Fruit fly (Drosophila melanogaster) whole organism, embryonic: ENCODE data around the gene CG32036.

Experiments
- Abd-B ChIP-seq: fragments of 200-800 bp; sonication (Bioruptor generic); optimal IDR thresholded peaks from 2 replicates; lab custom pipeline; 2018; ENCODE audit warnings: missing biosample characterization, mild to moderate bottlenecking, missing genetic modification characterization, moderate library complexity
- Aef1 ChIP-seq: fragments of 200-800 bp; sonication (Bioruptor generic); IDR thresholded peaks from 3 replicates; pipeline ENCODE4 v1.3.6; 2022; ENCODE audit warnings: missing biosample characterization, missing genetic modification characterization
- Awh ChIP-seq: fragments of 200-800 bp; sonication (Bioruptor generic); IDR thresholded peaks from 2 replicates; pipeline ENCODE4, ENCODE4 v1.3.6; 2022; ENCODE audit warnings: missing biosample characterization, missing genetic modification characterization
- Bgb ChIP-seq: fragments of 200-800 bp; sonication (Bioruptor generic); IDR thresholded peaks from 2 replicates; pipeline ENCODE4 v1.3.6; 2022; ENCODE audit warnings: missing biosample characterization, missing genetic modification characterization; ENCODE audit not compliant: partially characterized antibody
- BtbVII ChIP-seq: fragments of 200-800 bp; sonication (Bioruptor generic); optimal IDR thresholded peaks from 3 replicates; lab custom pipeline; 2017; ENCODE audit warnings: missing biosample characterization, mild to moderate bottlenecking, missing genetic modification characterization
- CG10431 ChIP-seq: fragments of 200-800 bp; sonication (Bioruptor generic); optimal IDR thresholded peaks from 3 replicates; lab custom pipeline; 2018; ENCODE audit warnings: missing biosample characterization, mild to moderate bottlenecking, missing genetic modification characterization
- CG10959 ChIP-seq: fragments of 200-800 bp; sonication (Bioruptor generic); IDR thresholded peaks from 2 replicates; pipeline ENCODE4 v1.3.6; 2022; ENCODE audit warnings: missing biosample characterization, missing genetic modification characterization
- CG14050 ChIP-seq: fragments of 200-800 bp; sonication (Bioruptor generic); IDR thresholded peaks from 3 replicates; pipeline ENCODE4 v1.3.6; 2022; ENCODE audit warnings: missing biosample characterization, missing genetic modification characterization
- CG15269 ChIP-seq: fragments of 200-800 bp; sonication (Bioruptor generic); optimal IDR thresholded peaks from 2 replicates; lab custom pipeline; 2018; ENCODE audit warnings: missing biosample characterization, mild to moderate bottlenecking, missing genetic modification characterization, moderate library complexity
- CG17186 ChIP-seq: fragments of 200-800 bp; sonication (Bioruptor generic); optimal IDR thresholded peaks from 3 replicates; lab custom pipeline; 2017; ENCODE audit warnings: missing biosample characterization, missing genetic modification reagents, missing genetic modification characterization
- CG1792 ChIP-seq: fragments of 200-800 bp; sonication (Bioruptor generic); optimal IDR thresholded peaks from 2 replicates; lab custom pipeline; 2016; ENCODE audit warnings: missing biosample characterization, missing genetic modification characterization
- CG2120 ChIP-seq: fragments of 200-800 bp; sonication (Bioruptor generic); optimal IDR thresholded peaks from 3 replicates; lab custom pipeline; 2016; ENCODE audit warnings: missing biosample characterization, missing genetic modification characterization
- CG32532 ChIP-seq: fragments of 200-800 bp; sonication (Bioruptor generic); IDR thresholded peaks from 2 replicates; pipeline ENCODE4 v1.3.6; 2022; ENCODE audit warnings: missing biosample characterization, missing genetic modification characterization
- CG34224 ChIP-seq: fragments of 200-800 bp; sonication (Bioruptor generic); IDR thresholded peaks from 3 replicates; pipeline ENCODE4 v1.3.6; 2022; ENCODE audit warnings: missing biosample characterization, missing genetic modification characterization; ENCODE audit not compliant: partially characterized antibody
- CG3847 ChIP-seq: fragments of 200-800 bp; sonication (Bioruptor generic); IDR thresholded peaks from 2 replicates; pipeline ENCODE4 v1.3.6; 2022; ENCODE audit warnings: missing biosample characterization, missing genetic modification characterization
- CG4617 ChIP-seq: fragments of 200-800 bp; sonication (Bioruptor generic); optimal IDR thresholded peaks from 3 replicates; lab custom pipeline; 2016; ENCODE audit warnings: missing biosample characterization, missing genetic modification characterization, borderline replicate concordance
- CG5245 ChIP-seq: fragments of 200-800 bp; sonication (Bioruptor generic); optimal IDR thresholded peaks from 3 replicates; lab custom pipeline; 2016; ENCODE audit warnings: missing biosample characterization, missing genetic modification characterization
- CG6175 ChIP-seq: fragments of 200-800 bp; sonication (Bioruptor generic); IDR thresholded peaks from 3 replicates; pipeline ENCODE4 v1.3.6; 2022; ENCODE audit warnings: missing biosample characterization, missing genetic modification characterization
- CG6272 ChIP-seq: fragments of 200-800 bp; sonication (Bioruptor generic); IDR thresholded peaks from 2 replicates; pipeline ENCODE4 v1.3.6; 2022; ENCODE audit warnings: missing biosample characterization, missing genetic modification characterization
- CG6689 ChIP-seq: fragments of 200-800 bp; sonication (Bioruptor generic); IDR thresholded peaks from 2 replicates; pipeline ENCODE4 v1.3.6; 2022; ENCODE audit warnings: missing biosample characterization, missing genetic modification characterization
- CG7556 ChIP-seq: fragments of 200-800 bp; sonication (Bioruptor generic); optimal IDR thresholded peaks from 2 replicates; lab custom pipeline; 2017; ENCODE audit warnings: missing biosample characterization, mild to moderate bottlenecking, missing genetic modification characterization
- CG7786 ChIP-seq: fragments of 200-800 bp; sonication (Bioruptor generic); optimal IDR thresholded peaks from 2 replicates; lab custom pipeline; 2016; ENCODE audit warnings: missing biosample characterization, missing genetic modification characterization
- CG7928 ChIP-seq: fragments of 200-800 bp; sonication (Bioruptor generic); optimal IDR thresholded peaks from 2 replicates; lab custom pipeline; 2017; ENCODE audit warnings: missing biosample characterization, mild to moderate bottlenecking, missing genetic modification characterization
- CG8281 ChIP-seq: fragments of 200-800 bp; sonication (Bioruptor generic); optimal IDR thresholded peaks from 2 replicates; lab custom pipeline; 2018; ENCODE audit warnings: missing biosample characterization, mild to moderate bottlenecking, missing genetic modification characterization, moderate library complexity
- CG8924 ChIP-seq: fragments of 200-800 bp; optimal IDR thresholded peaks from 3 replicates; lab custom pipeline; 2019; ENCODE audit warnings: missing biosample characterization, mild to moderate bottlenecking, missing genetic modification characterization, moderate library complexity
- CG9932 ChIP-seq: fragments of 200-800 bp; sonication (Bioruptor generic); IDR thresholded peaks from 2 replicates; pipeline ENCODE4 v1.3.6; 2022; ENCODE audit warnings: missing biosample characterization, missing genetic modification characterization
- Dll ChIP-seq: fragments of 200-800 bp; sonication (Bioruptor generic); IDR thresholded peaks from 4 replicates; pipeline ENCODE4 v1.3.6; 2022; ENCODE audit warnings: missing biosample characterization, missing genetic modification characterization; ENCODE audit not compliant: partially characterized antibody
- ERR ChIP-seq: fragments of 200-800 bp; sonication (Bioruptor generic); optimal IDR thresholded peaks from 2 replicates; lab custom pipeline; 2016; ENCODE audit warnings: missing biosample characterization, missing genetic modification characterization
- Fer3 ChIP-seq: fragments of 200-800 bp; sonication (Bioruptor generic); optimal IDR thresholded peaks from 2 replicates; lab custom pipeline; 2018; ENCODE audit warnings: missing biosample characterization, mild to moderate bottlenecking, missing genetic modification characterization, moderate library complexity
- Hsf ChIP-seq: fragments of 200-800 bp; sonication (Bioruptor generic); optimal IDR thresholded peaks from 3 replicates; lab custom pipeline; 2016; ENCODE audit warnings: missing biosample characterization, missing genetic modification characterization
- MBD-R2 ChIP-seq: fragments of 200-800 bp; sonication (Bioruptor generic); IDR thresholded peaks from 2 replicates; pipeline ENCODE4 v1.3.6; 2022; ENCODE audit warnings: missing biosample characterization, missing genetic modification characterization
- Pdp1 ChIP-seq, 2 experiments: fragments of 200-800 bp; sonication (Bioruptor generic); optimal IDR thresholded peaks; 3 replicates each; lab custom pipeline; 2016; ENCODE audit warnings: missing biosample characterization in 2 of 2, missing genetic modification characterization in 2 of 2, mild to moderate bottlenecking in 1 of 2, moderate library complexity in 1 of 2
- Ptx1 ChIP-seq: fragments of 200-800 bp; sonication (Bioruptor generic); IDR thresholded peaks from 2 replicates; pipeline ENCODE4 v1.3.6; 2022; ENCODE audit warnings: missing biosample characterization, missing genetic modification characterization
- Scr ChIP-seq: fragments of 200-800 bp; sonication (Bioruptor generic); IDR thresholded peaks from 2 replicates; pipeline ENCODE4 v1.3.6; 2022; ENCODE audit warnings: missing biosample characterization, missing genetic modification characterization; ENCODE audit not compliant: partially characterized antibody
- Sry-δ ChIP-seq: fragments of 200-800 bp; sonication (Bioruptor generic); optimal IDR thresholded peaks from 2 replicates; lab custom pipeline; 2016; ENCODE audit warnings: missing biosample characterization, missing genetic modification characterization
- Stat92E ChIP-seq, 3 experiments: fragments of >200 bp in 2 of 3; fragments of 200-800 bp in 1 of 3; sonication (Bioruptor generic) in 1 of 3; optimal IDR thresholded peaks; 2 replicates each; lab custom pipeline; 2017 to 2019; ENCODE audit warnings: missing biosample characterization in 3 of 3, missing genetic modification characterization in 3 of 3, mild to moderate bottlenecking in 1 of 3, moderate library complexity in 1 of 3
- az2 ChIP-seq: fragments of 200-800 bp; sonication (Bioruptor generic); optimal IDR thresholded peaks from 3 replicates; lab custom pipeline; 2016; ENCODE audit warnings: missing biosample characterization, missing genetic modification characterization
- bbx ChIP-seq: fragments of 200-800 bp; sonication (Bioruptor generic); IDR thresholded peaks from 2 replicates; pipeline ENCODE4 v1.3.6; 2022; ENCODE audit warnings: missing biosample characterization, missing genetic modification characterization; ENCODE audit not compliant: partially characterized antibody
- chinmo ChIP-seq: fragments of 200-800 bp; sonication (Bioruptor generic); IDR thresholded peaks from 4 replicates; pipeline ENCODE4 v1.3.6; 2022; ENCODE audit warnings: missing biosample characterization, missing genetic modification characterization; ENCODE audit not compliant: partially characterized antibody
- dysf ChIP-seq: fragments of 200-800 bp; sonication (Bioruptor generic); IDR thresholded peaks from 3 replicates; pipeline ENCODE4 v1.3.6; 2022; ENCODE audit warnings: missing biosample characterization, missing genetic modification characterization
- gro ChIP-seq: fragments of 200-800 bp; sonication (Bioruptor generic); optimal IDR thresholded peaks from 2 replicates; lab custom pipeline; 2016; ENCODE audit warnings: missing biosample characterization, missing genetic modification characterization
- ham ChIP-seq: fragments of 200-800 bp; sonication (Bioruptor generic); IDR thresholded peaks from 2 replicates; pipeline ENCODE4 v1.3.6; 2022; ENCODE audit warnings: missing biosample characterization, missing genetic modification characterization
- kah ChIP-seq: fragments of 200-800 bp; sonication (Bioruptor generic); optimal IDR thresholded peaks from 2 replicates; lab custom pipeline; 2018; ENCODE audit warnings: missing biosample characterization, mild to moderate bottlenecking, missing genetic modification characterization
- lmd ChIP-seq: fragments of 200-800 bp; sonication (Bioruptor generic); IDR thresholded peaks from 2 replicates; pipeline ENCODE4 v1.3.6; 2022; ENCODE audit warnings: missing biosample characterization, missing genetic modification characterization
- pros ChIP-seq: fragments of 200-800 bp; sonication (Bioruptor generic); optimal IDR thresholded peaks from 3 replicates; lab custom pipeline; 2019; ENCODE audit warnings: missing biosample characterization, mild to moderate bottlenecking, missing genetic modification characterization, moderate library complexity
- row ChIP-seq: fragments of 200-800 bp; sonication (Bioruptor generic); IDR thresholded peaks from 3 replicates; pipeline ENCODE4 v1.3.6; 2022; ENCODE audit warnings: missing biosample characterization, missing genetic modification characterization
- sug ChIP-seq: fragments of 200-800 bp; optimal IDR thresholded peaks from 2 replicates; lab custom pipeline; 2019; ENCODE audit warnings: missing biosample characterization, mild to moderate bottlenecking, missing genetic modification characterization, moderate library complexity
- tll ChIP-seq, 2 experiments: fragments of 200-800 bp in 1 of 2; fragments of >200 bp in 1 of 2; sonication (Bioruptor generic) in 1 of 2; optimal IDR thresholded peaks; 2 replicates each; lab custom pipeline; 2017 to 2019; ENCODE audit warnings: missing biosample characterization in 2 of 2, missing genetic modification characterization in 2 of 2, mild to moderate bottlenecking in 1 of 2, moderate library complexity in 1 of 2
- vvl ChIP-seq: fragments of 200-800 bp; sonication (Bioruptor generic); IDR thresholded peaks from 2 replicates; pipeline ENCODE4 v1.3.6; 2022; ENCODE audit warnings: missing biosample characterization, missing genetic modification characterization

The CG32036 gene

dm6 chr3L:9447239-9447777 is 41.7 kb downstream of the CG32036 start (continued):
- no peak for TF ChIP-seq CG5245 (GFP tag; lab: Kevin White, UChicago)
- TF ChIP-seq CG6272 (GFP tag; lab: Robert Waterston, UW) = no peak
- peak; percentile 7; the same call in 1 of the 2 replicates for TF ChIP-seq MBD-R2
- peak; percentile 55; the same call in 1 of the 2 replicates for TF ChIP-seq vvl (GFP tag; lab: Robert Waterston, UW)
- TF ChIP-seq CG2120 (GFP tag; lab: Kevin White, UChicago) = peak; percentile 30
- TF ChIP-seq CG32532 (GFP tag; lab: Robert Waterston, UW) = peak; percentile 12; the same call in 1 of the 2 replicates
- TF ChIP-seq CG9932 (GFP tag; lab: Robert Waterston, UW) = 0 out of 2 replicates have a peak, but pooled peaks have one; percentile 11
- peak; percentile 45 for TF ChIP-seq gro (GFP tag; lab: Kevin White, UChicago)
- no peak for TF ChIP-seq CG4617 (GFP tag; lab: Kevin White, UChicago)
- TF ChIP-seq CG14050 (GFP tag; lab: Robert Waterston, UW) = no peak
- TF ChIP-seq CG7928 (GFP tag; lab: Kevin White, UChicago) = no peak
- TF ChIP-seq tll (GFP tag; optimal IDR thresholded peaks at IDR 0.05; lab: Kevin White, UChicago) = peak in 1 of 2 experiments; percentile 45
- TF ChIP-seq bbx = no peak
- no peak for TF ChIP-seq CG7786 (GFP tag; lab: Kevin White, UChicago)
- TF ChIP-seq row (GFP tag; lab: Robert Waterston, UW) = 0 out of 3 replicates have a peak, but pooled peaks have one; percentile 13
- TF ChIP-seq Dll (GFP tag; lab: Robert Waterston, UW) = no peak
- peak; percentile 1 for TF ChIP-seq BtbVII (GFP tag; lab: Kevin White, UChicago)
- no peak for TF ChIP-seq Hsf (GFP tag; lab: Kevin White, UChicago)
- peak; percentile 97 for TF ChIP-seq CG10431 (GFP tag; lab: Kevin White, UChicago)
- TF ChIP-seq CG34224 (GFP tag; lab: Robert Waterston, UW) = no peak
- TF ChIP-seq CG1792 = no peak
- peak; percentile 84 for TF ChIP-seq CG10959 (GFP tag; lab: Robert Waterston, UW)
- no peak for TF ChIP-seq Sry-δ
- peak in 1 of 2 experiments; percentile 93 for TF ChIP-seq Pdp1 (GFP tag; optimal IDR thresholded peaks at IDR 0.05; lab: Kevin White, UChicago)
- peak; percentile 10; the same call in 1 of the 2 replicates for TF ChIP-seq Bgb (GFP tag; lab: Robert Waterston, UW)
- peak; percentile 54; the same call in 1 of the 3 replicates for TF ChIP-seq CG6175 (GFP tag; lab: Robert Waterston, UW)
- TF ChIP-seq CG8281 (tag; lab: Kevin White, UChicago) = peak; percentile 48
- no peak for TF ChIP-seq CG7556
- peak; percentile 59 for TF ChIP-seq pros (GFP tag; lab: Kevin White, UChicago)
- peak; percentile 62; the same call in 2 of the 3 replicates for TF ChIP-seq Aef1 (GFP tag; lab: Robert Waterston, UW)
- TF ChIP-seq az2 (GFP tag; lab: Kevin White, UChicago) = no peak
- no peak for TF ChIP-seq dysf
- no peak for TF ChIP-seq CG17186
- peak; percentile 14 for TF ChIP-seq CG15269 (tag; lab: Kevin White, UChicago)
- no peak for TF ChIP-seq lmd (GFP tag; lab: Robert Waterston, UW)
- TF ChIP-seq CG8924 (tag; lab: Kevin White, UChicago) = peak; percentile 5
- no peak for TF ChIP-seq ERR (GFP tag; lab: Kevin White, UChicago)
- TF ChIP-seq Abd-B (GFP tag; lab: Kevin White, UChicago) = peak; percentile 6
- TF ChIP-seq Awh = 0 out of 2 replicates have a peak, but pooled peaks have one; percentile 33
- TF ChIP-seq Stat92E (GFP tag; optimal IDR thresholded peaks at IDR 0.05; lab: Kevin White, UChicago) = no peak
- 0 out of 2 replicates have a peak, but pooled peaks have one; percentile 12 for TF ChIP-seq Scr
- TF ChIP-seq ham (GFP tag; lab: Robert Waterston, UW) = no peak
- TF ChIP-seq Fer3 (tag; lab: Kevin White, UChicago) = peak; percentile 12
- peak; percentile 38 for TF ChIP-seq kah (GFP tag; lab: Kevin White, UChicago)
- TF ChIP-seq CG6689 = no peak
- TF ChIP-seq Ptx1 = no peak
- TF ChIP-seq chinmo (GFP tag; lab: Robert Waterston, UW) = peak; percentile 78; the same call in 2 of the 4 replicates
- peak; percentile 49 for TF ChIP-seq sug (tag; lab: Kevin White, UChicago)
- TF ChIP-seq CG3847 (GFP tag; lab: Robert Waterston, UW) = no peak
